Fruit fly (Drosophila melanogaster) whole organism, wandering third instar larva: ENCODE measurements around the gene kst.

Experiments
- Abd-B ChIP-seq: fragments of >200 bp; optimal IDR thresholded peaks from 2 replicates; lab custom pipeline; 2017; ENCODE audit warnings: missing biosample characterization, missing genetic modification characterization
- CG32264 ChIP-seq: fragments of 200-800 bp; sonication (Bioruptor generic); optimal IDR thresholded peaks from 2 replicates; lab custom pipeline; 2016; ENCODE audit warnings: missing biosample characterization, missing genetic modification characterization
- CG9705 ChIP-seq: fragments of 200-800 bp; sonication (Bioruptor generic); optimal IDR thresholded peaks from 2 replicates; lab custom pipeline; 2018; ENCODE audit warnings: missing biosample characterization, mild to moderate bottlenecking, missing genetic modification characterization
- CrebA ChIP-seq: fragments of 200-800 bp; sonication (Bioruptor generic); optimal IDR thresholded peaks from 2 replicates; lab custom pipeline; 2016; ENCODE audit warnings: missing biosample characterization, mild to moderate bottlenecking, missing genetic modification characterization, borderline replicate concordance
- Dfd ChIP-seq: fragments of >200 bp; optimal IDR thresholded peaks from 2 replicates; lab custom pipeline; 2017; ENCODE audit warnings: missing biosample characterization, missing genetic modification characterization
- Dif ChIP-seq: fragments of 200-275, 200-300 bp; sonication (Bioruptor generic); optimal IDR thresholded peaks from 2 replicates; lab custom pipeline; 2018; ENCODE audit warnings: missing biosample characterization, missing genetic modification characterization; ENCODE audit not compliant: partially characterized antibody
- GATAd ChIP-seq: sonication (Bioruptor generic); optimal IDR thresholded peaks from 2 replicates; lab custom pipeline; 2016; ENCODE audit warnings: missing biosample characterization, missing genetic modification characterization
- HLH106 ChIP-seq: fragments of 200-800 bp; optimal IDR thresholded peaks from 3 replicates; lab custom pipeline; 2019; ENCODE audit warnings: missing biosample characterization, mild to moderate bottlenecking, missing genetic modification characterization, moderate library complexity
- Hnf4 ChIP-seq: fragments of 200-800 bp; sonication (Bioruptor generic); optimal IDR thresholded peaks from 2 replicates; lab custom pipeline; 2016; ENCODE audit warnings: missing biosample characterization, mild to moderate bottlenecking, missing genetic modification characterization
- Hr78 ChIP-seq: fragments of >200 bp; optimal IDR thresholded peaks from 2 replicates; lab custom pipeline; 2017; ENCODE audit warnings: missing biosample characterization, missing genetic modification characterization
- Hr83 ChIP-seq: fragments of 200-300 bp; sonication (Bioruptor generic); optimal IDR thresholded peaks from 2 replicates; lab custom pipeline; 2016; ENCODE audit warnings: missing biosample characterization, mild to moderate bottlenecking, missing genetic modification characterization, moderate library complexity; ENCODE audit not compliant: poor library complexity, severe bottlenecking
- Jra ChIP-seq: sonication (Bioruptor generic); optimal IDR thresholded peaks from 2 replicates; lab custom pipeline; 2016; ENCODE audit warnings: missing biosample characterization, missing genetic modification characterization
- Mio ChIP-seq: sonication (Bioruptor generic); optimal IDR thresholded peaks from 2 replicates; lab custom pipeline; 2016; ENCODE audit warnings: missing biosample characterization, missing genetic modification characterization
- Myc ChIP-seq: fragments of >200 bp; optimal IDR thresholded peaks from 2 replicates; lab custom pipeline; 2017
- N ChIP-seq: fragments of >200 bp; optimal IDR thresholded peaks from 2 replicates; lab custom pipeline; 2018; ENCODE audit warnings: missing biosample characterization, missing external identifiers, missing genetic modification characterization
- OdsH ChIP-seq: fragments of 200-800 bp; sonication (Bioruptor generic); optimal IDR thresholded peaks from 2 replicates; lab custom pipeline; 2016; ENCODE audit warnings: missing biosample characterization, mild to moderate bottlenecking, missing genetic modification characterization
- Rel ChIP-seq, 2 experiments: fragments of 200-800 bp; sonication (Bioruptor generic) in 1 of 2; optimal IDR thresholded peaks; 2 replicates in 1 of 2; 3 replicates in 1 of 2; lab custom pipeline; 2016 to 2019; ENCODE audit warnings: mild to moderate bottlenecking in 2 of 2, missing biosample characterization in 2 of 2, missing genetic modification characterization in 2 of 2, moderate library complexity in 1 of 2
- Sp1 ChIP-seq: fragments of 200-800 bp; sonication (Bioruptor generic); optimal IDR thresholded peaks from 3 replicates; lab custom pipeline; 2019; ENCODE audit warnings: missing biosample characterization, mild to moderate bottlenecking, missing genetic modification characterization, moderate library complexity
- Vsx2 ChIP-seq: fragments of 200-300, 225-300 bp; sonication (Bioruptor generic); optimal IDR thresholded peaks from 2 replicates; lab custom pipeline; 2018; ENCODE audit warnings: missing biosample characterization, missing genetic modification characterization; ENCODE audit not compliant: partially characterized antibody
- br ChIP-seq: fragments of 200-800 bp; sonication (Bioruptor generic); optimal IDR thresholded peaks from 2 replicates; lab custom pipeline; 2016; ENCODE audit warnings: missing biosample characterization, missing genetic modification characterization
- brk ChIP-seq: fragments of 200-800 bp; sonication (Bioruptor generic); optimal IDR thresholded peaks from 2 replicates; lab custom pipeline; 2016; ENCODE audit warnings: missing biosample characterization, mild to moderate bottlenecking, missing genetic modification characterization
- dl ChIP-seq, 2 experiments: fragments of 175-275, 200-275 bp in 1 of 2; fragments of 200-275 bp in 1 of 2; sonication (Bioruptor generic); optimal IDR thresholded peaks; lab custom pipeline; 2018; ENCODE audit warnings: mild to moderate bottlenecking in 2 of 2, missing biosample characterization in 2 of 2, missing genetic modification characterization in 2 of 2, moderate library complexity in 2 of 2; ENCODE audit not compliant: partially characterized antibody in 2 of 2, insufficient read depth in 1 of 2
- dmrt93B ChIP-seq: fragments of 200-800 bp; sonication (Bioruptor generic); optimal IDR thresholded peaks from 2 replicates; lab custom pipeline; 2018; ENCODE audit warnings: missing biosample characterization, mild to moderate bottlenecking, missing genetic modification characterization
- dsf ChIP-seq: sonication (Bioruptor generic); optimal IDR thresholded peaks from 2 replicates; lab custom pipeline; 2016; ENCODE audit warnings: missing biosample characterization, missing genetic modification characterization, borderline replicate concordance
- ey ChIP-seq: fragments of 200-800 bp; sonication (Bioruptor generic); optimal IDR thresholded peaks from 2 replicates; lab custom pipeline; 2016; ENCODE audit warnings: missing biosample characterization, missing genetic modification characterization
- foxo ChIP-seq, 2 experiments: fragments of 200-800 bp; sonication (Bioruptor generic); optimal IDR thresholded peaks; 2 replicates in 1 of 2; 3 replicates in 1 of 2; lab custom pipeline; 2016 to 2017; ENCODE audit warnings: missing biosample characterization in 2 of 2, missing genetic modification characterization in 2 of 2
- fru ChIP-seq: fragments of 200-800 bp; sonication (Bioruptor generic); optimal IDR thresholded peaks from 3 replicates; lab custom pipeline; 2016; ENCODE audit warnings: missing biosample characterization, mild to moderate bottlenecking, missing genetic modification characterization
- h ChIP-seq: fragments of 200-800 bp; sonication (Bioruptor generic); optimal IDR thresholded peaks from 3 replicates; lab custom pipeline; 2016; ENCODE audit warnings: missing biosample characterization, mild to moderate bottlenecking, missing genetic modification characterization
- jim ChIP-seq: fragments of 175-275, 200-325 bp; sonication (Bioruptor generic); optimal IDR thresholded peaks from 2 replicates; lab custom pipeline; 2016; ENCODE audit warnings: missing biosample characterization, mild to moderate bottlenecking, missing genetic modification characterization
- lola ChIP-seq: fragments of >200 bp; optimal IDR thresholded peaks from 2 replicates; lab custom pipeline; 2017; ENCODE audit warnings: missing biosample characterization, missing genetic modification characterization
- pan ChIP-seq: fragments of >200 bp; optimal IDR thresholded peaks from 2 replicates; lab custom pipeline; 2017
- psq ChIP-seq: fragments of 200-800 bp; sonication (Bioruptor generic); optimal IDR thresholded peaks from 3 replicates; lab custom pipeline; 2017; ENCODE audit warnings: missing biosample characterization, mild to moderate bottlenecking, missing genetic modification characterization, moderate library complexity
- rgr ChIP-seq: fragments of 200-800 bp; sonication (Bioruptor generic); optimal IDR thresholded peaks from 3 replicates; lab custom pipeline; 2016; ENCODE audit warnings: missing biosample characterization, mild to moderate bottlenecking, missing genetic modification characterization
- sage ChIP-seq: fragments of 200-800 bp; sonication (Bioruptor generic); optimal IDR thresholded peaks from 2 replicates; lab custom pipeline; 2016; ENCODE audit warnings: missing biosample characterization, mild to moderate bottlenecking, missing genetic modification characterization
- tai ChIP-seq: sonication (Bioruptor generic); optimal IDR thresholded peaks from 2 replicates; lab custom pipeline; 2016; ENCODE audit warnings: missing biosample characterization, missing genetic modification characterization
- usp ChIP-seq: fragments of >200 bp; optimal IDR thresholded peaks from 2 replicates; lab custom pipeline; 2017; ENCODE audit warnings: missing biosample characterization, missing genetic modification characterization
- woc ChIP-seq: sonication (Bioruptor generic); optimal IDR thresholded peaks from 2 replicates; lab custom pipeline; 2016; ENCODE audit warnings: missing biosample characterization, mild to moderate bottlenecking, missing genetic modification characterization

Gene kst

dm6 chr3L:3399923-3400309 is 63.3 kb downstream of the kst start:
- no peak for TF ChIP-seq pan (lab: Kevin White, UChicago)
- no peak for TF ChIP-seq tai (GFP tag; lab: Kevin White, UChicago)
- no peak for TF ChIP-seq dmrt93B
- TF ChIP-seq sage (GFP tag; lab: Kevin White, UChicago), result no peak
- no peak for TF ChIP-seq Hr83 (GFP tag; lab: Kevin White, UChicago)
- no peak for TF ChIP-seq GATAd (GFP tag; lab: Kevin White, UChicago)
- TF ChIP-seq foxo (GFP tag; optimal IDR thresholded peaks at IDR 0.05; lab: Kevin White, UChicago), result no peak
- no peak for TF ChIP-seq dsf (GFP tag; lab: Kevin White, UChicago)
- TF ChIP-seq CG9705, result no peak
- no peak for TF ChIP-seq CG32264 (GFP tag; lab: Kevin White, UChicago)
- no peak for TF ChIP-seq ey (GFP tag; lab: Kevin White, UChicago)
- TF ChIP-seq Abd-B (GFP tag; lab: Kevin White, UChicago), result no peak
- TF ChIP-seq Dif (GFP tag; lab: Kevin White, UChicago), result no peak
- TF ChIP-seq Sp1 (GFP tag; lab: Kevin White, UChicago), result no peak
- no peak for TF ChIP-seq Mio (GFP tag; lab: Kevin White, UChicago)
- TF ChIP-seq jim (GFP tag; lab: Kevin White, UChicago), result no peak
- no peak for TF ChIP-seq Hnf4 (GFP tag; lab: Kevin White, UChicago)
- no peak for TF ChIP-seq woc (GFP tag; lab: Kevin White, UChicago)

- TF ChIP-seq CG9705 (no peak), Vsx2 (GFP tag; lab: Kevin White, UChicago) (no peak), Mio (GFP tag; lab: Kevin White, UChicago) (no peak), lola (GFP tag; lab: Kevin White, UChicago) (no peak), OdsH (GFP tag; lab: Kevin White, UChicago) (no peak), usp (GFP tag; lab: Kevin White, UChicago) (no peak), psq (no peak), Hr78 (no peak), h (GFP tag; lab: Kevin White, UChicago) (no peak), Hnf4 (GFP tag; lab: Kevin White, UChicago) (no peak), CG32264 (GFP tag; lab: Kevin White, UChicago) (no peak)
These were observed 64.0 kb downstream of the kst start for dm6 chr3L:3400555-3401198.

- no peak for TF ChIP-seq h (GFP tag; lab: Kevin White, UChicago)
- no peak for TF ChIP-seq Jra (GFP tag; lab: Kevin White, UChicago)
- no peak for TF ChIP-seq Rel (GFP tag; optimal IDR thresholded peaks at IDR 0.05; lab: Kevin White, UChicago)
- TF ChIP-seq Rel (tag; optimal IDR thresholded peaks at IDR 0.05; lab: Kevin White, UChicago), result peak; percentile 42
- no peak for TF ChIP-seq rgr (GFP tag; lab: Kevin White, UChicago)
- no peak for TF ChIP-seq CG32264 (GFP tag; lab: Kevin White, UChicago)
These were observed 68.9 kb downstream of the kst start for dm6 chr3L:3405592-3405991.

dm6 chr3L:3406307-3407061 is 69.8 kb downstream of the kst start:
- TF ChIP-seq Myc (lab: Kevin White, UChicago), result no peak
- no peak for TF ChIP-seq dl (GFP tag; optimal IDR thresholded peaks at IDR 0.05; lab: Kevin White, UChicago; ENCODE audit: insufficient read depth in 1 of 2, partially characterized antibody in 2 of 2)
- no peak for TF ChIP-seq Dif (GFP tag; lab: Kevin White, UChicago)
- no peak for TF ChIP-seq Sp1 (GFP tag; lab: Kevin White, UChicago)
- no peak for TF ChIP-seq Abd-B (GFP tag; lab: Kevin White, UChicago)
- TF ChIP-seq N (GFP tag; lab: Kevin White, UChicago), result no peak
- TF ChIP-seq Hr83 (GFP tag; lab: Kevin White, UChicago), result no peak
- no peak for TF ChIP-seq GATAd (GFP tag; lab: Kevin White, UChicago)
- TF ChIP-seq CrebA, result no peak
- TF ChIP-seq dmrt93B, result peak; percentile 9
- no peak for TF ChIP-seq br
- TF ChIP-seq usp (GFP tag; lab: Kevin White, UChicago), result no peak
- no peak for TF ChIP-seq Rel (GFP tag; optimal IDR thresholded peaks at IDR 0.05; lab: Kevin White, UChicago)
- peak; percentile 55 for TF ChIP-seq Rel (tag; optimal IDR thresholded peaks at IDR 0.05; lab: Kevin White, UChicago)
- no peak for TF ChIP-seq sage (GFP tag; lab: Kevin White, UChicago)
- no peak for TF ChIP-seq Jra (GFP tag; lab: Kevin White, UChicago)
- TF ChIP-seq Dfd (GFP tag; lab: Kevin White, UChicago), result no peak
- TF ChIP-seq CG32264 (GFP tag; lab: Kevin White, UChicago), result no peak
- TF ChIP-seq pan (lab: Kevin White, UChicago), result no peak
- TF ChIP-seq woc (GFP tag; lab: Kevin White, UChicago), result no peak
- TF ChIP-seq foxo (GFP tag; optimal IDR thresholded peaks at IDR 0.05; lab: Kevin White, UChicago), result no peak
- no peak for TF ChIP-seq Hr78
- TF ChIP-seq HLH106 (tag; lab: Kevin White, UChicago), result peak; percentile 4
- TF ChIP-seq Vsx2 (GFP tag; lab: Kevin White, UChicago), result no peak
- TF ChIP-seq Mio (GFP tag; lab: Kevin White, UChicago), result no peak
- no peak for TF ChIP-seq brk (GFP tag; lab: Kevin White, UChicago)
- no peak for TF ChIP-seq tai (GFP tag; lab: Kevin White, UChicago)
- no peak for TF ChIP-seq ey (GFP tag; lab: Kevin White, UChicago)
- TF ChIP-seq fru (GFP tag; lab: Kevin White, UChicago), result no peak
- peak; percentile 29 for TF ChIP-seq h (GFP tag; lab: Kevin White, UChicago)
- TF ChIP-seq psq, result peak; percentile 3
- TF ChIP-seq dsf (GFP tag; lab: Kevin White, UChicago), result no peak
